Worm (Caenorhabditis elegans): ENCODE measurements around the gene ZK287.4.

ce11 chrV:9692649-9693112, 7.2 kb upstream of the ZK287.4 start, which contains the start of gene ZK287.7:
- no peak for TF ChIP-seq lag-1 (GFP tag; IDR thresholded peaks at IDR 0.05)
- no peak for TF ChIP-seq unc-130 (GFP tag; optimal IDR thresholded peaks at IDR 0.05)
- TF ChIP-seq aptf-2 (GFP tag; conservative IDR thresholded peaks at IDR 0.05) = no peak
- TF ChIP-seq repo-1 (tag; optimal IDR thresholded peaks at IDR 0.05) = no peak
- no peak for TF ChIP-seq unc-62 (GFP tag; optimal IDR thresholded peaks at IDR 0.05)
- no peak for TF ChIP-seq lin-35 (GFP tag; optimal IDR thresholded peaks at IDR 0.05)
- TF ChIP-seq egrh-3 (GFP tag; IDR thresholded peaks at IDR 0.05) = no peak

Data from whole organism, young adult.